Worm (Caenorhabditis elegans) whole organism, L4 larva: ENCODE data around the gene vps-2.

Experiments
- D1046.2 ChIP-seq: fragments of 200-800 bp; sonication (Bioruptor generic); IDR thresholded peaks from 2 replicates; pipeline ENCODE4 v1.3.6; 2022; ENCODE audit warnings: missing genetic modification characterization, missing compliant biosample characterization
- F44E2.7 ChIP-seq: fragments of 200-800 bp; sonication (Bioruptor generic); IDR thresholded peaks from 2 replicates; pipeline ENCODE4 v2.1.2; 2022; ENCODE audit warnings: missing genetic modification characterization, missing compliant biosample characterization
- Y105C5A.15 ChIP-seq: fragments of 200-800 bp; sonication (Bioruptor generic); IDR thresholded peaks from 2 replicates; pipeline ENCODE4 v1.3.6; 2022; ENCODE audit warnings: missing genetic modification characterization, missing compliant biosample characterization
- ZK546.5 ChIP-seq, 2 experiments: sonication (generic microtip); optimal IDR thresholded peaks; 2 replicates each; lab custom pipeline; 2017; ENCODE audit warnings: missing biosample characterization in 2 of 2, missing genetic modification characterization in 2 of 2
- aha-1 ChIP-seq: fragments of 150-350 bp; peaks from one replicate; lab custom pipeline; 2014; ENCODE audit warnings: missing biosample characterization, missing genetic modification characterization
- arid-1 ChIP-seq: fragments of 200-800 bp; sonication (Bioruptor generic); conservative IDR thresholded peaks from 2 replicates; pipeline ENCODE4 v1.3.6; 2022; ENCODE audit warnings: missing genetic modification reagents, missing genetic modification characterization, missing compliant biosample characterization
- ceh-32 ChIP-seq: sonication (generic microtip); optimal IDR thresholded peaks from 2 replicates; lab custom pipeline; 2016; ENCODE audit warnings: mild to moderate bottlenecking, missing genetic modification characterization, missing compliant biosample characterization; ENCODE audit not compliant: poor library complexity
- ctbp-1 ChIP-seq: fragments of 200-800 bp; sonication (Bioruptor generic); IDR thresholded peaks from 2 replicates; pipeline ENCODE4 v1.3.6; 2022; ENCODE audit warnings: missing genetic modification reagents, missing genetic modification characterization, missing compliant biosample characterization
- dmd-6 ChIP-seq: fragments of 200-800 bp; sonication (Bioruptor generic); IDR thresholded peaks from 2 replicates; pipeline ENCODE4 v1.3.6; 2022; ENCODE audit warnings: missing genetic modification reagents, missing genetic modification characterization, missing compliant biosample characterization
- dmd-9 ChIP-seq: fragments of 200-800 bp; sonication (Bioruptor generic); IDR thresholded peaks from 2 replicates; pipeline ENCODE4 v1.3.6; 2022; ENCODE audit warnings: missing genetic modification reagents, missing genetic modification characterization, missing compliant biosample characterization
- dpl-1 ChIP-seq: fragments of 150-350 bp; optimal IDR thresholded peaks from 2 replicates; lab custom pipeline; 2014; ENCODE audit warnings: missing biosample characterization, missing genetic modification reagents, missing genetic modification characterization
- dve-1 ChIP-seq: sonication (generic microtip); optimal IDR thresholded peaks from 2 replicates; lab custom pipeline; 2017; ENCODE audit warnings: antibody characterized with exemption, mild to moderate bottlenecking, missing genetic modification characterization, missing compliant biosample characterization; ENCODE audit not compliant: insufficient read depth
- egl-43 ChIP-seq: fragments of 200-800 bp; sonication (Bioruptor generic); IDR thresholded peaks from 2 replicates; pipeline ENCODE4 v1.3.6; 2022; ENCODE audit warnings: missing genetic modification reagents, missing genetic modification characterization, missing compliant biosample characterization
- gei-8 ChIP-seq: fragments of 200-800 bp; sonication (Bioruptor generic); optimal IDR thresholded peaks from 2 replicates; lab custom pipeline; 2018; ENCODE audit warnings: mild to moderate bottlenecking, missing genetic modification characterization, missing compliant biosample characterization
- hlh-30 ChIP-seq: sonication (generic microtip); optimal IDR thresholded peaks from 2 replicates; lab custom pipeline; 2017; ENCODE audit warnings: antibody characterized with exemption, mild to moderate bottlenecking, missing genetic modification characterization, missing compliant biosample characterization; ENCODE audit not compliant: insufficient read depth
- hmg-1.1 ChIP-seq: fragments of 200-800 bp; sonication (Bioruptor generic); IDR thresholded peaks from 2 replicates; pipeline ENCODE4 v1.3.6; 2022; ENCODE audit warnings: missing genetic modification reagents, missing genetic modification characterization, missing compliant biosample characterization
- lin-1 ChIP-seq: fragments of 200-800 bp; sonication (Bioruptor generic); IDR thresholded peaks from 2 replicates; pipeline ENCODE4 v1.3.6; 2022; ENCODE audit warnings: missing genetic modification reagents, missing genetic modification characterization, missing compliant biosample characterization
- lin-38 ChIP-seq: fragments of 200-800 bp; sonication (Bioruptor generic); IDR thresholded peaks from 2 replicates; pipeline ENCODE4 v1.3.6; 2022; ENCODE audit warnings: missing genetic modification reagents, missing genetic modification characterization, missing compliant biosample characterization
- madf-5 ChIP-seq, 2 experiments: fragments of 200-800 bp; sonication (Bioruptor generic); IDR thresholded peaks; 2 replicates each; pipeline ENCODE4 v1.3.6; 2022; ENCODE audit warnings: missing compliant biosample characterization in 2 of 2, missing genetic modification characterization in 2 of 2
- madf-9 ChIP-seq: fragments of 200-800 bp; sonication (Bioruptor generic); conservative IDR thresholded peaks from 2 replicates; pipeline ENCODE4 v1.3.6; 2022; ENCODE audit warnings: missing genetic modification reagents, missing genetic modification characterization, missing compliant biosample characterization
- mdl-1 ChIP-seq, 2 experiments: fragments of 150-350 bp in 1 of 2; sonication (generic microtip) in 1 of 2; optimal IDR thresholded peaks; 2 replicates each; lab custom pipeline; 2014 to 2017; ENCODE audit warnings: missing biosample characterization in 2 of 2, missing genetic modification characterization in 2 of 2
- mdt-29 ChIP-seq: fragments of 200-800 bp; sonication (Bioruptor generic); IDR thresholded peaks from 2 replicates; pipeline ENCODE4 v1.3.6; 2022; ENCODE audit warnings: missing genetic modification reagents, missing genetic modification characterization, missing compliant biosample characterization
- nhr-102 ChIP-seq: sonication (generic microtip); optimal IDR thresholded peaks from 2 replicates; lab custom pipeline; 2016; ENCODE audit warnings: mild to moderate bottlenecking, missing genetic modification characterization, moderate library complexity, missing compliant biosample characterization
- nhr-11 ChIP-seq: fragments of 150-350 bp; optimal IDR thresholded peaks from 2 replicates; lab custom pipeline; 2014; ENCODE audit warnings: missing biosample characterization, missing genetic modification characterization
- nhr-237 ChIP-seq: sonication (generic microtip); optimal IDR thresholded peaks from 2 replicates; lab custom pipeline; 2017; ENCODE audit warnings: missing biosample characterization, missing genetic modification characterization
- nhr-25 ChIP-seq: sonication (generic microtip); optimal IDR thresholded peaks from 2 replicates; lab custom pipeline; 2017; ENCODE audit warnings: missing genetic modification characterization, mild to moderate bottlenecking, missing compliant biosample characterization, antibody characterized with exemption, moderate library complexity, borderline replicate concordance; ENCODE audit not compliant: insufficient read depth
- nhr-28 ChIP-seq: fragments of 150-350 bp; optimal IDR thresholded peaks from 2 replicates; lab custom pipeline; 2014; ENCODE audit warnings: missing biosample characterization, missing genetic modification characterization
- nhr-6 ChIP-seq: fragments of 150-350 bp; optimal IDR thresholded peaks from 2 replicates; lab custom pipeline; 2014; ENCODE audit warnings: missing biosample characterization, missing genetic modification characterization
- pha-4 ChIP-seq, 2 experiments: fragments of 150-350 bp in 1 of 2; fragments of 200-800 bp in 1 of 2; sonication (Bioruptor generic) in 1 of 2; IDR thresholded peaks in 1 of 2; optimal IDR thresholded peaks in 1 of 2; 2 replicates each; pipeline versions ENCODE4 v1.3.6 to Lab custom; 2014 to 2022; ENCODE audit warnings: missing genetic modification characterization in 2 of 2, missing genetic modification reagents in 2 of 2, missing biosample characterization in 1 of 2, missing compliant biosample characterization in 1 of 2
- php-3 ChIP-seq: fragments of 200-800 bp; sonication (Bioruptor generic); IDR thresholded peaks from 2 replicates; pipeline ENCODE4 v1.3.6; 2022; ENCODE audit warnings: missing genetic modification reagents, missing genetic modification characterization, missing compliant biosample characterization
- sdz-12 ChIP-seq: fragments of 200-800 bp; sonication (Bioruptor generic); optimal IDR thresholded peaks from 2 replicates; lab custom pipeline; 2018; ENCODE audit warnings: mild to moderate bottlenecking, missing genetic modification characterization, missing compliant biosample characterization
- set-16 ChIP-seq: fragments of 200-800 bp; sonication (Bioruptor generic); IDR thresholded peaks from 2 replicates; pipeline ENCODE4 v1.3.6; 2022; ENCODE audit warnings: missing genetic modification reagents, missing genetic modification characterization, missing compliant biosample characterization
- tag-97 ChIP-seq: fragments of 200-800 bp; sonication (Bioruptor generic); IDR thresholded peaks from 2 replicates; pipeline ENCODE4 v1.3.6; 2022; ENCODE audit warnings: missing genetic modification characterization, missing compliant biosample characterization
- unc-130 ChIP-seq: sonication (generic microtip); optimal IDR thresholded peaks from 2 replicates; lab custom pipeline; 2016; ENCODE audit warnings: missing genetic modification reagents, missing genetic modification characterization, missing compliant biosample characterization
- unc-62 ChIP-seq, 3 experiments: fragments of 150-350 bp in 1 of 3; sonication (generic microtip); optimal IDR thresholded peaks in 2 of 3; peaks in 1 of 3; 1 replicate in 1 of 3; 2 replicates in 2 of 3; lab custom pipeline; 2014 to 2017; ENCODE audit warnings: missing biosample characterization in 3 of 3, missing genetic modification characterization in 3 of 3, missing genetic modification reagents in 3 of 3, missing genotype in 1 of 3
- zfp-2 ChIP-seq: sonication (generic microtip); optimal IDR thresholded peaks from 2 replicates; lab custom pipeline; 2016; ENCODE audit warnings: mild to moderate bottlenecking, missing genetic modification characterization, missing compliant biosample characterization
- zip-2 ChIP-seq: fragments of 150-350 bp; optimal IDR thresholded peaks from 2 replicates; lab custom pipeline; 2014; ENCODE audit warnings: missing biosample characterization, missing genetic modification characterization

vps-2 gene

ce11 chrII:12738284-12739201 lies 29.5 kb downstream of the vps-2 start, which contains the start of gene pisy-1 (continued):
- TF ChIP-seq hlh-30 (tag; lab: Kevin White, UChicago) (peak; percentile 90), dpl-1 (peak; percentile 84), madf-5 (GFP tag; IDR thresholded peaks at IDR 0.05; lab: Robert Waterston, UW) (no peak), hmg-1.1 (GFP tag; lab: Robert Waterston, UW) (no peak), aha-1 (peak; percentile 95), ctbp-1 (GFP tag; lab: Robert Waterston, UW) (no peak), ceh-32 (no peak), nhr-6 (tag; lab: Kevin White, UChicago) (peak; percentile 70), unc-62 (GFP tag; optimal IDR thresholded peaks at IDR 0.05 in 1 of 2; lab: Kevin White, UChicago) (peak in 1 of 2 experiments; percentile 2), unc-62 (tag; optimal IDR thresholded peaks at IDR 0.05; lab: Kevin White, UChicago) (no peak), mdt-29 (no peak), nhr-11 (tag; lab: Kevin White, UChicago) (no peak), dmd-6 (GFP tag; lab: Robert Waterston, UW) (0 out of 2 replicates have a peak, but pooled peaks have one; percentile 9), mdl-1 (tag; optimal IDR thresholded peaks at IDR 0.05; lab: Kevin White, UChicago) (peak in 1 of 2 experiments; percentile 60), zip-2 (tag; lab: Kevin White, UChicago) (no peak), dmd-9 (GFP tag; lab: Robert Waterston, UW) (no peak), madf-9 (GFP tag; lab: Robert Waterston, UW) (no peak), tag-97 (GFP tag; lab: Robert Waterston, UW) (no peak), nhr-237 (no peak), nhr-28 (tag; lab: Kevin White, UChicago) (peak; percentile 40), lin-38 (peak; percentile 32), ZK546.5 (tag; optimal IDR thresholded peaks at IDR 0.05; lab: Kevin White, UChicago) (no peak), nhr-25 (tag; lab: Kevin White, UChicago) (no peak), unc-130 (GFP tag; lab: Kevin White, UChicago) (no peak), dve-1 (tag; lab: Kevin White, UChicago) (peak; percentile 51), php-3 (GFP tag; lab: Robert Waterston, UW) (no peak), nhr-102 (tag; lab: Kevin White, UChicago) (no peak)
- TF ChIP-seq, all 104 proteins: peak for 15

ce11 chrII:12736579-12736978 lies 31.4 kb downstream of the vps-2 start, which contains the start of gene snrp-200:
TSS of gene snrp-200 (minus strand) at chrII:12736910.
- TF ChIP-seq egl-43 (GFP tag; lab: Robert Waterston, UW) (no peak), set-16 (GFP tag; lab: Robert Waterston, UW) (peak; percentile 74), Y105C5A.15 (0 out of 2 replicates have a peak, but pooled peaks have one; percentile 48), lin-1 (GFP tag; lab: Robert Waterston, UW) (peak; percentile 26; the same call in 1 of the 2 replicates), gei-8 (GFP tag; lab: Kevin White, UChicago) (peak; percentile 1), lin-38 (peak; percentile 63), arid-1 (GFP tag; lab: Robert Waterston, UW) (peak; percentile 59; the same call in 1 of the 2 replicates), hmg-1.1 (GFP tag; lab: Robert Waterston, UW) (no peak), pha-4 (GFP tag; IDR thresholded peaks at IDR 0.05; lab: Robert Waterston, UW) (peak; percentile 42), pha-4 (tag; optimal IDR thresholded peaks at IDR 0.05; lab: Kevin White, UChicago) (no peak), F44E2.7 (0 out of 2 replicates have a peak, but pooled peaks have one; percentile 3), madf-5 (GFP tag; IDR thresholded peaks at IDR 0.05; lab: Robert Waterston, UW) (0 out of 4 replicates have a peak, but pooled peaks of 1 of the 2 experiments have one; percentile 14), D1046.2 (GFP tag; lab: Robert Waterston, UW) (0 out of 2 replicates have a peak, but pooled peaks have one; percentile 22), sdz-12 (GFP tag; lab: Kevin White, UChicago) (no peak), php-3 (GFP tag; lab: Robert Waterston, UW) (0 out of 2 replicates have a peak, but pooled peaks have one; percentile 38), zfp-2 (tag; lab: Kevin White, UChicago) (no peak), ctbp-1 (GFP tag; lab: Robert Waterston, UW) (0 out of 2 replicates have a peak, but pooled peaks have one; percentile 42)
